Fruit fly (Drosophila melanogaster): ENCODE data around the gene CG7420.

CG7420 gene

DNA sequence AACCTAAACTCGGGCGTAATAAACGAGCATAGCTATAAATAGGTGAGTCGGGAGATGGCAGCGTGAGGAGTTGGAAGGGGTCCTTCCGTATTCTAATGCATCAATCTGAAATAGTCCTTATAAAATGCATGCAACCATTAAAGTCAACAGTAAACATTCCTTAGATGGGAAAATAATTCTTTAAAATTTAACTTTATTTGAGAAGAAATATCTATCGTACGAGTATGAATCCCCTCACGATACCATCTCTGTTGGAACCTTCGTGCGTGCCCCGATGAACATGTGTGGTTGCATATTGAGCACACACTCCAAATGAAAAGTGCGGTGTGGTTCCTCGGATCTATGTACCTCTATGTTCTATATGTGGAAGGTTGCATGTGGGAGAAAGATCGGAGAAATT is 40.6 kb downstream of the CG7420 start (continued):
- TF ChIP-seq wdn (GFP tag; IDR thresholded peaks at IDR 0.05), result no peak
- TF ChIP-seq CG10267 (tag; optimal IDR thresholded peaks at IDR 0.05), result peak; percentile 65
- no peak for TF ChIP-seq C15 (GFP tag; IDR thresholded peaks at IDR 0.05)
- no peak for TF ChIP-seq CG11456 (GFP tag; IDR thresholded peaks at IDR 0.05)
- TF ChIP-seq yki (optimal IDR thresholded peaks at IDR 0.05), result no peak
- TF ChIP-seq sug (tag; optimal IDR thresholded peaks at IDR 0.05), result no peak
- no peak for TF ChIP-seq CG6654 (GFP tag; optimal IDR thresholded peaks at IDR 0.05)
- TF ChIP-seq chif (GFP tag; optimal IDR thresholded peaks at IDR 0.05), result peak; percentile 57 to 81
- TF ChIP-seq CG11560 (tag; IDR thresholded peaks at IDR 0.05), result no peak
- TF ChIP-seq Elba2 (GFP tag; optimal IDR thresholded peaks at IDR 0.05), result no peak
- TF ChIP-seq croc (GFP tag; conservative IDR thresholded peaks at IDR 0.05), result peak; percentile 69
- TF ChIP-seq CG5180 (GFP tag; optimal IDR thresholded peaks at IDR 0.05), result peak; percentile 82
- TF ChIP-seq salm (tag; optimal IDR thresholded peaks at IDR 0.05), result no peak
- TF ChIP-seq nom (GFP tag; optimal IDR thresholded peaks at IDR 0.05), result no peak
- no peak for TF ChIP-seq Antp (GFP tag; optimal IDR thresholded peaks at IDR 0.05)
- peak; percentile 81 for TF ChIP-seq CG8924 (tag; optimal IDR thresholded peaks at IDR 0.05)
- peak; percentile 7 for TF ChIP-seq Deaf1 (tag; optimal IDR thresholded peaks at IDR 0.05)
- TF ChIP-seq CG4854 (GFP tag; optimal IDR thresholded peaks at IDR 0.05), result no peak
- TF ChIP-seq Bdp1 (GFP tag; optimal IDR thresholded peaks at IDR 0.05), result no peak
- no peak for TF ChIP-seq CG4360 (GFP tag; IDR thresholded peaks at IDR 0.05)
- no peak for TF ChIP-seq dati (GFP tag; IDR thresholded peaks at IDR 0.05)
- TF ChIP-seq Trl (optimal IDR thresholded peaks at IDR 0.05), result no peak
- no peak for TF ChIP-seq Trl (GFP tag; optimal IDR thresholded peaks at IDR 0.05)
- TF ChIP-seq CG4707 (GFP tag; optimal IDR thresholded peaks at IDR 0.05), result no peak
- TF ChIP-seq sens (GFP tag), result peak; percentile 96
- TF ChIP-seq CG30431 (GFP tag; optimal IDR thresholded peaks at IDR 0.05), result peak; percentile 4
- TF ChIP-seq kni (GFP tag; optimal IDR thresholded peaks at IDR 0.05), result peak; percentile 51
- no peak for TF ChIP-seq CG15514 (GFP tag; optimal IDR thresholded peaks at IDR 0.05)
- no peak for TF ChIP-seq zfh2 (GFP tag; optimal IDR thresholded peaks at IDR 0.05)
- TF ChIP-seq org-1 (GFP tag; optimal IDR thresholded peaks at IDR 0.05), result no peak
- no peak for TF ChIP-seq Hmx (GFP tag; optimal IDR thresholded peaks at IDR 0.05)
- peak; percentile 78 for TF ChIP-seq CG8765 (GFP tag; IDR thresholded peaks at IDR 0.05)
- peak; percentile 68 for TF ChIP-seq CG10979 (tag; optimal IDR thresholded peaks at IDR 0.05)
- TF ChIP-seq CG2199 (GFP tag; IDR thresholded peaks at IDR 0.05), result no peak
- no peak for TF ChIP-seq run (tag; optimal IDR thresholded peaks at IDR 0.05)
- no peak for TF ChIP-seq HmgZ (tag; optimal IDR thresholded peaks at IDR 0.05)
- TF ChIP-seq CG17829 (tag; optimal IDR thresholded peaks at IDR 0.05), result peak; percentile 80
- TF ChIP-seq Meics (GFP tag; optimal IDR thresholded peaks at IDR 0.05), result no peak
- TF ChIP-seq mld (GFP tag; IDR thresholded peaks at IDR 0.05; ENCODE audit: partially characterized antibody), result peak; percentile 60; the same call in 2 of the 3 replicates
- peak; percentile 5 for TF ChIP-seq CG33213 (GFP tag; optimal IDR thresholded peaks at IDR 0.05)
- no peak for TF ChIP-seq CG3995 (GFP tag; optimal IDR thresholded peaks at IDR 0.05)
- TF ChIP-seq CG14441 (GFP tag; IDR thresholded peaks at IDR 0.05), result no peak
- peak; percentile 78 for TF ChIP-seq Med (GFP tag)
- TF ChIP-seq CG1233 (GFP tag; optimal IDR thresholded peaks at IDR 0.05), result no peak
- 0 out of 2 replicates have a peak, but pooled peaks have one; percentile 23 for TF ChIP-seq Atf6 (GFP tag; IDR thresholded peaks at IDR 0.05)
- TF ChIP-seq toy (GFP tag; IDR thresholded peaks at IDR 0.05), result no peak
- no peak for TF ChIP-seq CkIIα-i1 (GFP tag; IDR thresholded peaks at IDR 0.05)
- no peak for TF ChIP-seq Hand (GFP tag; optimal IDR thresholded peaks at IDR 0.05)
- TF ChIP-seq HLH4C (GFP tag; IDR thresholded peaks at IDR 0.05; ENCODE audit: partially characterized antibody), result peak; percentile 67; the same call in 2 of the 3 replicates
- TF ChIP-seq H15 (GFP tag; IDR thresholded peaks at IDR 0.05), result peak; percentile 40; the same call in 1 of the 3 replicates
- peak; percentile 70 for TF ChIP-seq CG15696 (tag; optimal IDR thresholded peaks at IDR 0.05)
- TF ChIP-seq sr (GFP tag; IDR thresholded peaks at IDR 0.05), result no peak
- TF ChIP-seq ci (GFP tag; IDR thresholded peaks at IDR 0.05), result peak; percentile 54; the same call in 1 of the 3 replicates

Measured in whole organism, embryonic.